Comparison of ENCODE assay signal across 1 worm cellular context in the genomic region with DNA sequence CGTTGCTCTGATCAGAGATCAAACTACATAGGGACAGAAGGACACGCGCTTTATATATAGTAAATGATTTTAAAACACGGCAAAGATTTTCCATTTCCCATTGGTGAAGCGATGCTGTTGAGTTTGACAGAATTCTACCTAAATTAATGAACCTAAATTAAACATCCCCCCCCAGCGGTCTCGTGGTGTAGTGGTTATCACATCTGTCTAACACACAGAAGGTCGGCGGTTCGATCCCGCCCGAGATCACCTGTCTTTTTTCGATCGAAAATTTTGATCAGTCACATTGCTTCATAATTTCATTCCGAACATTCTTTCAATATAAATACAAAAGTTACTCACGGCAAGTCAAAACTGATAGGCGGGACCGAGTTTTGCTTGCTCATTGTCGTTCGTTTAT.
A peak's percentile ranks its signal among the peaks of the same experiment; 100 is the strongest.
TF ChIP-seq lines count a peak whose summit lies in the region.

No protein-coding gene starts in this region.

TF ChIP-seq in whole organism, L4 larva, 104 proteins besides CTCF, POLR2A, EP300 and RAD21 (continued from another document):
- TF ChIP-seq lin-38 (GFP tag; IDR thresholded peaks at IDR 0.05; lab: Robert Waterston, UW): peak; percentile 25; the same call in 1 of the 2 replicates
TF ChIP-seq in whole organism, L4 larva: peak in this region for 14; not testable (repeated sequence) for 90.
